Worm (Caenorhabditis elegans) whole organism, young adult: Measurements from ENCODE around the gene T15H9.4.

Source experiments
- B0035.1 ChIP-seq: sonication (generic microtip); optimal IDR thresholded peaks from 2 replicates; lab custom pipeline; 2016; ENCODE audit warnings: missing genetic modification characterization, mild to moderate bottlenecking, missing compliant biosample characterization, missing genotype, missing genetic modification reagents
- D2030.7 ChIP-seq: fragments of 200-800 bp; sonication (Bioruptor generic); IDR thresholded peaks from 2 replicates; pipeline ENCODE4 v1.3.6; 2022; ENCODE audit warnings: missing genetic modification reagents, missing genetic modification characterization, missing compliant biosample characterization
- F33H1.4 ChIP-seq: fragments of 200-800 bp; sonication (Bioruptor generic); IDR thresholded peaks from 2 replicates; pipeline ENCODE4 v1.3.6; 2022; ENCODE audit warnings: missing genetic modification reagents, missing genetic modification characterization, missing compliant biosample characterization
- F49E8.2 ChIP-seq: sonication (generic microtip); optimal IDR thresholded peaks from 3 replicates; lab custom pipeline; 2017; ENCODE audit warnings: missing genetic modification characterization, mild to moderate bottlenecking, missing compliant biosample characterization, antibody characterized with exemption, moderate library complexity; ENCODE audit not compliant: insufficient read depth
- K12H6.12 ChIP-seq: fragments of 200-800 bp; sonication (Bioruptor generic); optimal IDR thresholded peaks from 2 replicates; lab custom pipeline; 2018; ENCODE audit warnings: mild to moderate bottlenecking, missing genetic modification characterization, missing compliant biosample characterization
- T07F8.4 ChIP-seq: sonication (generic microtip); optimal IDR thresholded peaks from 2 replicates; lab custom pipeline; 2016; ENCODE audit warnings: mild to moderate bottlenecking, missing genetic modification characterization, moderate library complexity, missing compliant biosample characterization
- Y53F4B.3 ChIP-seq: fragments of 200-800 bp; sonication (Bioruptor generic); IDR thresholded peaks from 2 replicates; pipeline ENCODE4 v1.3.6; 2022; ENCODE audit warnings: missing genetic modification reagents, missing genetic modification characterization, missing compliant biosample characterization
- Y53G8AR.9 ChIP-seq: fragments of 200-800 bp; sonication (Bioruptor generic); conservative IDR thresholded peaks from 2 replicates; pipeline ENCODE4 v1.3.6; 2022; ENCODE audit warnings: missing genetic modification reagents, missing genetic modification characterization, missing compliant biosample characterization
- Y56A3A.18 ChIP-seq: fragments of 200-800 bp; sonication (Bioruptor generic); IDR thresholded peaks from 2 replicates; pipeline ENCODE4 v1.3.6; 2022; ENCODE audit warnings: missing genetic modification reagents, missing genetic modification characterization, missing compliant biosample characterization
- Y95B8A.8 ChIP-seq: fragments of 200-800 bp; sonication (Bioruptor generic); IDR thresholded peaks from 2 replicates; pipeline ENCODE4 v1.3.6; 2022; ENCODE audit warnings: missing genetic modification reagents, missing genetic modification characterization, missing compliant biosample characterization
- attf-5 ChIP-seq: fragments of 200-800 bp; sonication (Bioruptor generic); optimal IDR thresholded peaks from 2 replicates; lab custom pipeline; 2018; ENCODE audit warnings: mild to moderate bottlenecking, missing genetic modification characterization, missing compliant biosample characterization
- cebp-2 ChIP-seq: fragments of 200-800 bp; sonication (Bioruptor generic); IDR thresholded peaks from 2 replicates; pipeline ENCODE4 v1.3.6; 2022; ENCODE audit warnings: missing genetic modification characterization, missing compliant biosample characterization
- ceh-79 ChIP-seq: sonication (generic microtip); optimal IDR thresholded peaks from 2 replicates; lab custom pipeline; 2017; ENCODE audit warnings: mild to moderate bottlenecking, missing genetic modification characterization, missing compliant biosample characterization
- chd-7 ChIP-seq: sonication (generic microtip); optimal IDR thresholded peaks from 2 replicates; lab custom pipeline; 2016; ENCODE audit warnings: mild to moderate bottlenecking, missing genetic modification characterization, moderate library complexity, missing compliant biosample characterization
- dox-1 ChIP-seq: fragments of 200-800 bp; sonication (Bioruptor generic); IDR thresholded peaks from 2 replicates; pipeline ENCODE4 v1.3.6; 2022; ENCODE audit warnings: missing genetic modification reagents, missing genetic modification characterization, missing compliant biosample characterization
- efl-1 ChIP-seq: fragments of 150-350 bp; optimal IDR thresholded peaks from 2 replicates; lab custom pipeline; 2014; ENCODE audit warnings: missing biosample characterization, missing genetic modification reagents, missing genetic modification characterization
- egl-44 ChIP-seq: fragments of 200-800 bp; sonication (Bioruptor generic); IDR thresholded peaks from 2 replicates; pipeline ENCODE4 v1.3.6; 2022; ENCODE audit warnings: missing genetic modification reagents, missing genetic modification characterization, missing compliant biosample characterization
- hmg-1.2 ChIP-seq: fragments of 200-800 bp; sonication (Bioruptor generic); IDR thresholded peaks from 2 replicates; pipeline ENCODE4 v1.3.6; 2022; ENCODE audit warnings: missing genetic modification reagents, missing genetic modification characterization, missing compliant biosample characterization
- hrde-1 ChIP-seq: sonication (generic microtip); optimal IDR thresholded peaks from 2 replicates; lab custom pipeline; 2016; ENCODE audit warnings: missing genetic modification characterization, mild to moderate bottlenecking, missing compliant biosample characterization, moderate library complexity, missing genotype, missing genetic modification reagents, borderline replicate concordance
- let-526 ChIP-seq: fragments of 200-800 bp; sonication (Bioruptor generic); IDR thresholded peaks from 2 replicates; pipeline ENCODE4 v1.3.6; 2022; ENCODE audit warnings: missing genetic modification reagents, missing genetic modification characterization, missing compliant biosample characterization
- let-607 ChIP-seq, 2 experiments: fragments of 200-800 bp in 1 of 2; sonication (Bioruptor generic) in 1 of 2; sonication (generic microtip) in 1 of 2; optimal IDR thresholded peaks; 2 replicates each; lab custom pipeline; 2016 to 2018; ENCODE audit warnings: mild to moderate bottlenecking in 2 of 2, missing compliant biosample characterization in 2 of 2, missing genetic modification characterization in 2 of 2, moderate library complexity in 2 of 2, missing genotype in 1 of 2
- lin-40 ChIP-seq: sonication (generic microtip); optimal IDR thresholded peaks from 2 replicates; lab custom pipeline; 2016; ENCODE audit warnings: missing genetic modification characterization, mild to moderate bottlenecking, missing compliant biosample characterization, missing genotype, missing genetic modification reagents
- lsl-1 ChIP-seq: fragments of 200-800 bp; sonication (Bioruptor generic); optimal IDR thresholded peaks from 2 replicates; lab custom pipeline; 2018; ENCODE audit warnings: mild to moderate bottlenecking, missing genetic modification characterization, moderate library complexity, missing compliant biosample characterization
- lsy-27 ChIP-seq: sonication (generic microtip); optimal IDR thresholded peaks from 2 replicates; lab custom pipeline; 2017; ENCODE audit warnings: missing genetic modification characterization, mild to moderate bottlenecking, missing compliant biosample characterization, antibody characterized with exemption, missing genotype, borderline replicate concordance; ENCODE audit not compliant: insufficient read depth
- madf-10 ChIP-seq: sonication (generic microtip); optimal IDR thresholded peaks from 2 replicates; lab custom pipeline; 2016; ENCODE audit warnings: mild to moderate bottlenecking, missing genetic modification characterization, missing compliant biosample characterization
- madf-3 ChIP-seq: fragments of 200-800 bp; sonication (Bioruptor generic); IDR thresholded peaks from 2 replicates; pipeline ENCODE4 v1.3.6; 2022; ENCODE audit warnings: missing genetic modification reagents, missing genetic modification characterization, missing compliant biosample characterization
- madf-6 ChIP-seq: fragments of 200-800 bp; sonication (Bioruptor generic); IDR thresholded peaks from 2 replicates; pipeline ENCODE4 v1.3.6; 2022; ENCODE audit warnings: missing genetic modification reagents, missing genetic modification characterization, missing compliant biosample characterization
- madf-8 ChIP-seq: fragments of 200-800 bp; sonication (Bioruptor generic); conservative IDR thresholded peaks from 2 replicates; pipeline ENCODE4 v1.3.6; 2022; ENCODE audit warnings: missing genetic modification reagents, missing genetic modification characterization, missing compliant biosample characterization
- mcd-1 ChIP-seq: fragments of 200-800 bp; sonication (Bioruptor generic); IDR thresholded peaks from 2 replicates; pipeline ENCODE4 v1.3.6; 2022; ENCODE audit warnings: missing genetic modification reagents, missing genetic modification characterization, missing compliant biosample characterization
- nfya-2 ChIP-seq: fragments of 200-800 bp; sonication (Bioruptor generic); IDR thresholded peaks from 2 replicates; pipeline ENCODE4 v1.3.6; 2022; ENCODE audit warnings: missing genetic modification reagents, missing genetic modification characterization, missing compliant biosample characterization
- nhr-80 ChIP-seq: sonication (generic microtip); optimal IDR thresholded peaks from 2 replicates; lab custom pipeline; 2016; ENCODE audit warnings: missing genetic modification characterization, missing compliant biosample characterization
- pha-4 ChIP-seq: fragments of 150-350 bp; sonication (generic microtip); optimal IDR thresholded peaks from 2 replicates; lab custom pipeline; 2014; ENCODE audit warnings: missing biosample characterization, missing genetic modification reagents, missing genetic modification characterization
- rcor-1 ChIP-seq: fragments of 200-800 bp; sonication (Bioruptor generic); IDR thresholded peaks from 2 replicates; pipeline ENCODE4 v1.3.6; 2022; ENCODE audit warnings: missing genetic modification reagents, missing genetic modification characterization, missing compliant biosample characterization
- rpc-1 ChIP-seq, 2 experiments: fragments of 150-350 bp in 1 of 2; sonication (generic microtip) in 1 of 2; optimal IDR thresholded peaks; 2 replicates each; lab custom pipeline; 2014 to 2018; ENCODE audit warnings: missing biosample characterization in 1 of 2, missing genetic modification characterization in 1 of 2, missing genetic modification reagents in 1 of 2, missing genotype in 1 of 2
- sea-2 ChIP-seq: fragments of 200-800 bp; sonication (Bioruptor generic); IDR thresholded peaks from 2 replicates; pipeline ENCODE4 v1.3.6; 2022; ENCODE audit warnings: missing genetic modification characterization, missing compliant biosample characterization
- snpc-1.1 ChIP-seq: sonication (generic microtip); optimal IDR thresholded peaks from 2 replicates; lab custom pipeline; 2017; ENCODE audit warnings: missing genetic modification characterization, mild to moderate bottlenecking, missing compliant biosample characterization, antibody characterized with exemption, moderate library complexity, missing genotype, missing genetic modification reagents; ENCODE audit not compliant: insufficient read depth
- snpc-1.3 ChIP-seq: sonication (generic microtip); optimal IDR thresholded peaks from 2 replicates; lab custom pipeline; 2017; ENCODE audit warnings: missing genetic modification characterization, mild to moderate bottlenecking, missing compliant biosample characterization, antibody characterized with exemption, moderate library complexity, missing genotype, missing genetic modification reagents; ENCODE audit not compliant: insufficient read depth
- somi-1 ChIP-seq: fragments of 200-800 bp; sonication (Bioruptor generic); optimal IDR thresholded peaks from 2 replicates; lab custom pipeline; 2018; ENCODE audit warnings: mild to moderate bottlenecking, missing genetic modification characterization, missing compliant biosample characterization
- tbx-9 ChIP-seq: sonication (generic microtip); optimal IDR thresholded peaks from 2 replicates; lab custom pipeline; 2016; ENCODE audit warnings: borderline replicate concordance, missing genetic modification characterization, inconsistent platforms, missing compliant biosample characterization
- unc-130 ChIP-seq: sonication (generic microtip); optimal IDR thresholded peaks from 2 replicates; lab custom pipeline; 2016; ENCODE audit warnings: missing genetic modification reagents, missing genetic modification characterization, missing compliant biosample characterization
- xnd-1 ChIP-seq: sonication (generic microtip); optimal IDR thresholded peaks from 2 replicates; lab custom pipeline; 2016; ENCODE audit warnings: missing genotype, missing genetic modification reagents, missing genetic modification characterization, missing compliant biosample characterization
- ztf-22 ChIP-seq: fragments of 200-800 bp; sonication (Bioruptor generic); optimal IDR thresholded peaks from 2 replicates; lab custom pipeline; 2018; ENCODE audit warnings: mild to moderate bottlenecking, missing genetic modification characterization, moderate library complexity, missing compliant biosample characterization

The T15H9.4 gene

ce11 chrII:9621913-9622348, 10.3 kb downstream of the T15H9.4 start (continued):
- TF ChIP-seq snpc-1.1 (tag; lab: Kevin White, UChicago) (no peak), dox-1 (GFP tag; lab: Robert Waterston, UW) (peak; percentile 45; the same call in 1 of the 2 replicates), nfya-2 (no peak), ztf-22 (GFP tag; lab: Kevin White, UChicago) (peak; percentile 31), Y53G8AR.9 (0 out of 2 replicates have a peak, but pooled peaks have one; percentile 46), rcor-1 (GFP tag; lab: Robert Waterston, UW) (no peak), B0035.1 (tag; lab: Kevin White, UChicago) (no peak), rpc-1 (optimal IDR thresholded peaks at IDR 0.05; lab: Kevin White, UChicago) (no peak), rpc-1 (tag; optimal IDR thresholded peaks at IDR 0.05; lab: Kevin White, UChicago) (no peak), Y56A3A.18 (GFP tag; lab: Robert Waterston, UW) (0 out of 2 replicates have a peak, but pooled peaks have one; percentile 17), K12H6.12 (tag; lab: Kevin White, UChicago) (no peak)

- TF ChIP-seq cebp-2 (no peak), hmg-1.2 (GFP tag; lab: Robert Waterston, UW) (0 out of 2 replicates have a peak, but pooled peaks have one; percentile 5), lsl-1 (GFP tag; lab: Kevin White, UChicago) (peak; percentile 82), let-607 (tag; optimal IDR thresholded peaks at IDR 0.05; lab: Kevin White, UChicago) (peak; percentile 70 to 78), madf-6 (GFP tag; lab: Robert Waterston, UW) (peak; percentile 83), lin-40 (tag; lab: Kevin White, UChicago) (no peak), T07F8.4 (tag; lab: Kevin White, UChicago) (no peak), madf-8 (GFP tag; lab: Robert Waterston, UW) (0 out of 2 replicates have a peak, but pooled peaks have one; percentile 12), Y95B8A.8 (GFP tag; lab: Robert Waterston, UW) (no peak), lsy-27 (tag; lab: Kevin White, UChicago) (no peak), attf-5 (GFP tag; lab: Kevin White, UChicago) (peak; percentile 1), D2030.7 (peak; percentile 45; the same call in 1 of the 2 replicates), ceh-79 (tag; lab: Kevin White, UChicago) (no peak), let-526 (no peak), nhr-80 (tag; lab: Kevin White, UChicago) (peak; percentile 56), F33H1.4 (GFP tag; lab: Robert Waterston, UW) (peak; percentile 81), mcd-1 (GFP tag; lab: Robert Waterston, UW) (0 out of 2 replicates have a peak, but pooled peaks have one; percentile 34), snpc-1.3 (peak; percentile 57), xnd-1 (tag; lab: Kevin White, UChicago) (peak; percentile 60)
- TF ChIP-seq, all 124 proteins: peak for 12
Measured at ce11 chrII:9624110-9624695, 12.5 kb downstream of the T15H9.4 start, which contains the start of the genes dnj-20 and ZK1307.8. TSS of gene dnj-20 (minus strand) at chrII:9624176. TSS of gene ZK1307.8 (plus strand) at chrII:9624613.

DNA sequence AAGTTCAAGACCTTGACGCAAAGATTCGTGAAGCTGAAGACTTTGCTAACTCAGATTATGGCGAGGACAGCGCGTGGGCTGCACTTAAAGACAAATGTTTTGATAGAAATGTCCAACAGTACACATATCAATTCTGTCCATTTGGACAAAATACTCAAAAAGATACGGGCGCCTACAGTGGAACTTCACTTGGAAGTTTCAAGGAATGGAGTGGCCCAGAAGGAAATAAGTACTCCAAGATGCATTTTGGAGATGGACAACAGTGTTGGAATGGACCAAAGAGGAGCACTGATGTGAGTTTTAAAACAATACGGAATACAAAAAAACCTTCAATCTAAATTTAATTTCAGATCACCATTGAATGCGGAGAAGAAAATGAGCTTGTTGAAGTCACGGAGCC, 14.3 kb downstream of the T15H9.4 start:
- TF ChIP-seq efl-1 (GFP tag; lab: Kevin White, UChicago) (no peak), somi-1 (no peak), unc-130 (GFP tag; lab: Kevin White, UChicago) (no peak), dox-1 (GFP tag; lab: Robert Waterston, UW) (no peak), F49E8.2 (no peak), madf-3 (GFP tag; lab: Robert Waterston, UW) (no peak), nhr-80 (tag; lab: Kevin White, UChicago) (no peak), chd-7 (no peak), sea-2 (GFP tag; lab: Robert Waterston, UW) (no peak), madf-8 (GFP tag; lab: Robert Waterston, UW) (no peak), egl-44 (GFP tag; lab: Robert Waterston, UW) (no peak), xnd-1 (tag; lab: Kevin White, UChicago) (no peak), tbx-9 (tag; lab: Kevin White, UChicago) (no peak), pha-4 (tag; lab: Kevin White, UChicago) (no peak), hmg-1.2 (GFP tag; lab: Robert Waterston, UW) (no peak), Y53F4B.3 (GFP tag; lab: Robert Waterston, UW) (no peak), let-607 (tag; optimal IDR thresholded peaks at IDR 0.05; lab: Kevin White, UChicago) (no peak), hrde-1 (tag; lab: Kevin White, UChicago) (no peak), snpc-1.3 (no peak), madf-10 (tag; lab: Kevin White, UChicago) (no peak)
